Worm (Caenorhabditis elegans): Measurements from ENCODE around the gene W08E12.7.

The W08E12.7 gene

DNA sequence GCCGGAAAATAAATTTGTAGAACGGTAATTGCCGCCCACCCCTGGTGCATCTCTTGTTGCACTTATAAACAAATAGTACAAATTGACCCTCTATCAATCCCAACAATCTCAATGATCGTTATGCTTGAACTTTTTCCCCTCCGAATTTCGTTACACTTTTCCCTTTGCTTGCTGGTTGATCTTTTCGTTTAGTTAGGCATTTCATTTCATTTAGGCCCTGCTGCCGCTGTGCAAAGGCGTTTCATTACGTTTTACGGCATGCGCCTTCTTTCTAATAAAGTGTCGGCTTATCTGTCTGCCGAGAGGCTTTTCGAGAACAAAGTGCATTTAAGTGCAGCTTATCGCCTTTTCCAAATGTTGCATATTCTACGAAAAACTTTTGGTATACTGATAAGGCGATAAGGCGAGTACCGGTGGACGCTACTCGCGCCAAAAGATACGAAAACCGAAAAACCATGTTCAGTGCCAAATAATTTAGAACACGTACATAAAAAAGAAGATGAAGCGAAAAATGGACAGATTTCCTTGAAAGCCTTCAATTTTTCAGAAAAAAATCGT, 15.8 kb downstream of the W08E12.7 start:
- TF ChIP-seq atf-7 (tag; optimal IDR thresholded peaks at IDR 0.05) (no peak), dox-1 (GFP tag; IDR thresholded peaks at IDR 0.05) (no peak), nhr-80 (tag; optimal IDR thresholded peaks at IDR 0.05) (peak; percentile 81), let-607 (tag; optimal IDR thresholded peaks at IDR 0.05) (peak in 1 of 2 experiments; percentile 30)

DNA sequence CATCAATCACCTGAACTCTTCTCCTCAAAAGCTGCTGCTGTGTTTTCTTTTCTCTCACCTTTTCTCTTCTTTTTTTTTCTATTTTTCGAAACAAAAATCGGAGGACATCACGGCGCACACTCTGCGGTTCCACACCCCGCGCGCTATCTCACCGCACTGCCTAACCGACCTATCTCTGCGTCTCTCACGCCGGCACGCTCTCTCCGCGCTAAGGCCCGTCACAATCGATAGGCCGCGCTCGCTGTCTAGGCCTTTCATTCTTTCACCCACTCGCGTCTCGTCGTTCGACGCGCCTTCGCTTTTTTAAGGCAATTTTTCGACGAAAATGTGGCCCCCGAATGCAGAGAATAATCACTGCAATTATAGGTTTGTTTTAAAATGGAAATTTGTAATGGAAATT, 16.3 kb downstream of the W08E12.7 start, which contains the start of gene zip-11:
Gene zip-11, plus strand, starts transcription at position 34 of the 400 bp plus-strand sequence.
- peak; percentile 69; the same call in 1 of the 2 replicates for TF ChIP-seq nfyb-1 (GFP tag; IDR thresholded peaks at IDR 0.05)
- TF ChIP-seq lag-1 (GFP tag; IDR thresholded peaks at IDR 0.05), result no peak
- TF ChIP-seq tlf-1 (GFP tag; optimal IDR thresholded peaks at IDR 0.05), result peak; percentile 14
- no peak for TF ChIP-seq B0019.2 (GFP tag; conservative IDR thresholded peaks at IDR 0.05)
- no peak for TF ChIP-seq ceh-79 (tag; optimal IDR thresholded peaks at IDR 0.05)
- 0 out of 2 replicates have a peak, but pooled peaks have one; percentile 19 for TF ChIP-seq ceh-100 (GFP tag; IDR thresholded peaks at IDR 0.05)
- TF ChIP-seq K11D2.4 (GFP tag; IDR thresholded peaks at IDR 0.05), result peak; percentile 83
- no peak for TF ChIP-seq dpl-1 (GFP tag; optimal IDR thresholded peaks at IDR 0.05)
- no peak for TF ChIP-seq cebp-2 (GFP tag; IDR thresholded peaks at IDR 0.05)
- TF ChIP-seq ekl-4 (GFP tag; IDR thresholded peaks at IDR 0.05), result 0 out of 2 replicates have a peak, but pooled peaks have one; percentile 30
- no peak for TF ChIP-seq T07F8.4 (tag; optimal IDR thresholded peaks at IDR 0.05)
- no peak for TF ChIP-seq lsy-27 (tag; optimal IDR thresholded peaks at IDR 0.05; ENCODE audit: borderline replicate concordance, insufficient read depth)
- TF ChIP-seq Y53F4B.3 (GFP tag; IDR thresholded peaks at IDR 0.05), result no peak
- peak; percentile 26 for TF ChIP-seq somi-1 (GFP tag; optimal IDR thresholded peaks at IDR 0.05)
- TF ChIP-seq F37B4.10 (GFP tag; IDR thresholded peaks at IDR 0.05), result 0 out of 2 replicates have a peak, but pooled peaks have one; percentile 24
- no peak for TF ChIP-seq pha-4 (tag; optimal IDR thresholded peaks at IDR 0.05)
- no peak for TF ChIP-seq bed-2 (GFP tag; IDR thresholded peaks at IDR 0.05)
- TF ChIP-seq him-1 (tag; optimal IDR thresholded peaks at IDR 0.05), result no peak
- TF ChIP-seq F49E8.2 (tag; optimal IDR thresholded peaks at IDR 0.05; ENCODE audit: insufficient read depth), result no peak
- TF ChIP-seq F10E7.11 (tag; optimal IDR thresholded peaks at IDR 0.05), result no peak
- TF ChIP-seq egl-44 (GFP tag; IDR thresholded peaks at IDR 0.05), result no peak
- TF ChIP-seq D2030.7 (GFP tag; IDR thresholded peaks at IDR 0.05), result no peak
- no peak for TF ChIP-seq Y95B8A.8 (GFP tag; IDR thresholded peaks at IDR 0.05)
- no peak for TF ChIP-seq ztf-25 (GFP tag; IDR thresholded peaks at IDR 0.05)
- no peak for TF ChIP-seq B0035.1 (tag; optimal IDR thresholded peaks at IDR 0.05)
- no peak for TF ChIP-seq Y79H2A.3 (GFP tag; conservative IDR thresholded peaks at IDR 0.05)
- TF ChIP-seq F22D6.2 (tag; optimal IDR thresholded peaks at IDR 0.05), result no peak
- TF ChIP-seq efl-1 (GFP tag; optimal IDR thresholded peaks at IDR 0.05), result no peak
- no peak for TF ChIP-seq attf-3 (GFP tag; conservative IDR thresholded peaks at IDR 0.05)
- TF ChIP-seq tbp1 (GFP tag; optimal IDR thresholded peaks at IDR 0.05), result no peak
- no peak for TF ChIP-seq dpff-1 (tag; optimal IDR thresholded peaks at IDR 0.05)
- no peak for TF ChIP-seq rcor-1 (GFP tag; IDR thresholded peaks at IDR 0.05)
- TF ChIP-seq gei-17 (GFP tag; optimal IDR thresholded peaks at IDR 0.05), result peak; percentile 28
- peak; percentile 11; the same call in 1 of the 2 replicates for TF ChIP-seq madf-6 (GFP tag; IDR thresholded peaks at IDR 0.05)
- TF ChIP-seq F52B5.7 (tag; optimal IDR thresholded peaks at IDR 0.05), result no peak
- TF ChIP-seq zfh-2 (GFP tag; conservative IDR thresholded peaks at IDR 0.05), result peak; percentile 99
- peak; percentile 80 for TF ChIP-seq ztf-26 (tag; optimal IDR thresholded peaks at IDR 0.05)
- TF ChIP-seq atf-7 (tag; optimal IDR thresholded peaks at IDR 0.05), result peak; percentile 16
- TF ChIP-seq T26A5.8 (tag; optimal IDR thresholded peaks at IDR 0.05), result no peak
- peak; percentile 82 for TF ChIP-seq mcd-1 (GFP tag; IDR thresholded peaks at IDR 0.05)
- TF ChIP-seq nhr-80 (tag; optimal IDR thresholded peaks at IDR 0.05), result peak; percentile 67
- no peak for TF ChIP-seq tbx-9 (tag; optimal IDR thresholded peaks at IDR 0.05; ENCODE audit: borderline replicate concordance)
- TF ChIP-seq F39B2.1 (GFP tag; IDR thresholded peaks at IDR 0.05), result no peak
- peak; percentile 50; the same call in 1 of the 2 replicates for TF ChIP-seq Y53G8AR.9 (GFP tag; conservative IDR thresholded peaks at IDR 0.05)

Data from whole organism, young adult.